Worm (Caenorhabditis elegans) whole organism, L3 larva: ENCODE data around the gene cec-5.

Source experiments
- R02D3.7 ChIP-seq: fragments of 150-350 bp; optimal IDR thresholded peaks from 2 replicates; lab custom pipeline; 2014; ENCODE audit warnings: missing biosample characterization, missing genetic modification characterization
- ama-1 ChIP-seq: fragments of 150-350 bp; optimal IDR thresholded peaks from 2 replicates; lab custom pipeline; 2018
- ceh-16 ChIP-seq: sonication (generic microtip); optimal IDR thresholded peaks from 2 replicates; lab custom pipeline; 2017; ENCODE audit warnings: missing biosample characterization, missing genetic modification characterization
- ceh-82 ChIP-seq: fragments of 150-350 bp; optimal IDR thresholded peaks from 2 replicates; lab custom pipeline; 2014; ENCODE audit warnings: missing biosample characterization, missing genetic modification characterization
- mdl-1 ChIP-seq: fragments of 150-350 bp; optimal IDR thresholded peaks from 2 replicates; lab custom pipeline; 2014; ENCODE audit warnings: missing biosample characterization, missing genetic modification characterization
- nhr-23 ChIP-seq: fragments of 150-350 bp; optimal IDR thresholded peaks from 2 replicates; lab custom pipeline; 2014; ENCODE audit warnings: missing biosample characterization, missing genetic modification reagents, missing genetic modification characterization
- nhr-76 ChIP-seq: fragments of 150-350 bp; sonication (generic microtip); optimal IDR thresholded peaks from 5 replicates; lab custom pipeline; 2014; ENCODE audit warnings: missing biosample characterization, missing genetic modification characterization
- pha-4 ChIP-seq: fragments of 150-350 bp; optimal IDR thresholded peaks from 2 replicates; lab custom pipeline; 2014; ENCODE audit warnings: missing biosample characterization, missing genetic modification reagents, missing genetic modification characterization
- skn-1 ChIP-seq: fragments of 150-350 bp; optimal IDR thresholded peaks from 2 replicates; lab custom pipeline; 2014; ENCODE audit warnings: missing biosample characterization, missing genetic modification characterization
- snpc-4 ChIP-seq: fragments of 150-350 bp; optimal IDR thresholded peaks from 2 replicates; lab custom pipeline; 2014; ENCODE audit warnings: missing biosample characterization, missing genetic modification characterization
- unc-39 ChIP-seq: sonication (generic microtip); optimal IDR thresholded peaks from 4 replicates; lab custom pipeline; 2017; ENCODE audit warnings: missing biosample characterization, missing genetic modification characterization
- unc-62 ChIP-seq: fragments of 150-350 bp; sonication (generic microtip); optimal IDR thresholded peaks from 4 replicates; lab custom pipeline; 2014; ENCODE audit warnings: missing biosample characterization, missing genetic modification reagents, missing genetic modification characterization

- TF ChIP-seq skn-1 (tag; lab: Kevin White, UChicago) (no peak), ceh-16 (tag; lab: Kevin White, UChicago) (no peak), nhr-23 (no peak), unc-39 (tag; lab: Kevin White, UChicago) (no peak), ceh-82 (tag; lab: Kevin White, UChicago) (no peak), pha-4 (no peak), snpc-4 (no peak), nhr-76 (no peak), R02D3.7 (no peak), ama-1 (lab: Kevin White, UChicago) (no peak), mdl-1 (tag; lab: Kevin White, UChicago) (no peak), unc-62 (GFP tag; lab: Kevin White, UChicago) (no peak)
These were observed 28.7 kb downstream of the cec-5 start for ce11 chrIV:7551254-7551653.
